Worm (Caenorhabditis elegans): Measurements from ENCODE around the gene ham-1.

Gene ham-1

DNA sequence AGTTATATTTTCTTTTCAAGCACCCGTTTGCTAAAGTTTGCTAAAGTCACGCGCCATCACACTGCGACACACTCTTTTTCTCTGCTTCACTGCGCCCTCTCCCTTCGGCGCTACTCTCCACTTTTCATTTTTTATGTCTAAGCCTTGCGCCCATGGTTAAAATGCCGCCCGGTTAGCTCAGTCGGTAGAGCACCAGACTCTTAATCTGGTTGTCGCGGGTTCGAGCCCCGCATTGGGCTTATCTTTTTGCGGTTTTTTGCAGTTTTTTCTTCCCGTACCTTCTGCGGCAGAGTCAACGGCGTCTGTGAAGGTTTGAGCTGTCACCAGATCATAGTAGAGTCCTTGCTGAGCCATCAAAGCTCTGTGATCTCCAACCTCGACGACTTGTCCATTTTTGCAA lies 52.6 kb downstream of the ham-1 start (continued):
- no peak for TF ChIP-seq ztf-6 (GFP tag; IDR thresholded peaks at IDR 0.05)
- TF ChIP-seq attf-6 (GFP tag; IDR thresholded peaks at IDR 0.05), result peak; percentile 66; the same call in 1 of the 2 replicates
- no peak for TF ChIP-seq ama-1 (optimal IDR thresholded peaks at IDR 0.05)
- TF ChIP-seq ama-1 (GFP tag; optimal IDR thresholded peaks at IDR 0.05), result peak; percentile 68 to 88
- TF ChIP-seq xnd-1 (tag; optimal IDR thresholded peaks at IDR 0.05), result no peak
- TF ChIP-seq egl-44 (GFP tag; IDR thresholded peaks at IDR 0.05), result peak; percentile 70; the same call in 1 of the 2 replicates
- TF ChIP-seq egrh-3 (GFP tag; IDR thresholded peaks at IDR 0.05), result peak; percentile 76
- TF ChIP-seq snpc-1.3 (tag; optimal IDR thresholded peaks at IDR 0.05; ENCODE audit: insufficient read depth), result no peak
- TF ChIP-seq tbx-9 (tag; optimal IDR thresholded peaks at IDR 0.05; ENCODE audit: borderline replicate concordance), result no peak
- peak; percentile 40 for TF ChIP-seq snpc-3.4 (tag; optimal IDR thresholded peaks at IDR 0.05)
- peak; percentile 63; the same call in 1 of the 2 replicates for TF ChIP-seq Y56A3A.18 (GFP tag; IDR thresholded peaks at IDR 0.05)
- no peak for TF ChIP-seq B0019.2 (GFP tag; conservative IDR thresholded peaks at IDR 0.05)
- TF ChIP-seq unc-130 (GFP tag; optimal IDR thresholded peaks at IDR 0.05), result peak; percentile 50
- peak; percentile 90; the same call in 1 of the 2 replicates for TF ChIP-seq ztf-25 (GFP tag; IDR thresholded peaks at IDR 0.05)
- peak; percentile 59 for TF ChIP-seq ztf-26 (tag; optimal IDR thresholded peaks at IDR 0.05)
- peak; percentile 11 for TF ChIP-seq mel-28 (tag; optimal IDR thresholded peaks at IDR 0.05; ENCODE audit: borderline replicate concordance)
- peak; percentile 55 for TF ChIP-seq nhr-80 (tag; optimal IDR thresholded peaks at IDR 0.05)
- TF ChIP-seq aptf-2 (GFP tag; conservative IDR thresholded peaks at IDR 0.05), result 0 out of 2 replicates have a peak, but pooled peaks have one; percentile 59
- no peak for TF ChIP-seq snpc-1.1 (tag; optimal IDR thresholded peaks at IDR 0.05; ENCODE audit: insufficient read depth)
- TF ChIP-seq ceh-79 (tag; optimal IDR thresholded peaks at IDR 0.05), result no peak
- no peak for TF ChIP-seq Y67H2A.10 (GFP tag; conservative IDR thresholded peaks at IDR 0.05)
- peak; percentile 59 for TF ChIP-seq ZK185.1 (tag; optimal IDR thresholded peaks at IDR 0.05; ENCODE audit: poor library complexity, severe bottlenecking)
- TF ChIP-seq F49E8.2 (tag; optimal IDR thresholded peaks at IDR 0.05; ENCODE audit: insufficient read depth), result peak; percentile 2
- no peak for TF ChIP-seq F22D6.2 (tag; optimal IDR thresholded peaks at IDR 0.05)
- 0 out of 2 replicates have a peak, but pooled peaks have one; percentile 39 for TF ChIP-seq hmg-20 (GFP tag; IDR thresholded peaks at IDR 0.05)
- TF ChIP-seq F37B4.10 (GFP tag; IDR thresholded peaks at IDR 0.05), result no peak
- no peak for TF ChIP-seq fkh-3 (tag; optimal IDR thresholded peaks at IDR 0.05)
- TF ChIP-seq F52B5.7 (tag; optimal IDR thresholded peaks at IDR 0.05), result peak; percentile 48
- peak; percentile 47 for TF ChIP-seq ceh-27 (GFP tag; optimal IDR thresholded peaks at IDR 0.05)
- peak; percentile 77 for TF ChIP-seq T07F8.4 (tag; optimal IDR thresholded peaks at IDR 0.05)
- 0 out of 2 replicates have a peak, but pooled peaks have one; percentile 37 for TF ChIP-seq ceh-40 (GFP tag; IDR thresholded peaks at IDR 0.05)
- TF ChIP-seq nhr-90 (tag; optimal IDR thresholded peaks at IDR 0.05), result peak; percentile 78
- TF ChIP-seq T26A5.8 (tag; optimal IDR thresholded peaks at IDR 0.05), result no peak
- peak; percentile 68 to 84 for TF ChIP-seq rec-8 (tag; optimal IDR thresholded peaks at IDR 0.05)
- peak; percentile 4 for TF ChIP-seq gei-17 (GFP tag; optimal IDR thresholded peaks at IDR 0.05)
- TF ChIP-seq egl-18 (GFP tag; IDR thresholded peaks at IDR 0.05), result no peak
- TF ChIP-seq athp-1 (tag; optimal IDR thresholded peaks at IDR 0.05), result peak; percentile 59
- TF ChIP-seq sdz-38 (tag; optimal IDR thresholded peaks at IDR 0.05), result no peak
- peak; percentile 18 for TF ChIP-seq repo-1 (tag; optimal IDR thresholded peaks at IDR 0.05)
- TF ChIP-seq rcor-1 (GFP tag; IDR thresholded peaks at IDR 0.05), result 0 out of 2 replicates have a peak, but pooled peaks have one; percentile 20
- TF ChIP-seq Y79H2A.3 (GFP tag; conservative IDR thresholded peaks at IDR 0.05), result no peak
- peak; percentile 81 for TF ChIP-seq Y53F4B.3 (GFP tag; IDR thresholded peaks at IDR 0.05)
- peak; percentile 66 for TF ChIP-seq attf-3 (GFP tag; conservative IDR thresholded peaks at IDR 0.05)
- TF ChIP-seq pbrm-1 (GFP tag; IDR thresholded peaks at IDR 0.05), result 0 out of 2 replicates have a peak, but pooled peaks have one; percentile 51
- peak; percentile 78 for TF ChIP-seq snpc-4 (GFP tag; optimal IDR thresholded peaks at IDR 0.05)
- TF ChIP-seq snpc-4 (tag; optimal IDR thresholded peaks at IDR 0.05), result peak in 3 of 4 experiments; percentile 53 to 84 (median 84)
- TF ChIP-seq sea-2 (GFP tag; IDR thresholded peaks at IDR 0.05), result no peak
- TF ChIP-seq F23B12.7 (tag; optimal IDR thresholded peaks at IDR 0.05; ENCODE audit: insufficient read depth), result peak; percentile 89
